Fruit fly (Drosophila melanogaster): ENCODE data around the gene sphinx2.

dm6 chr3L:7470202-7470601, 29.7 kb upstream of the sphinx2 start, which contains the start of gene CG8543:
- TF ChIP-seq pan (optimal IDR thresholded peaks at IDR 0.05) (no peak), CG8478 (optimal IDR thresholded peaks at IDR 0.05) (no peak)
